Fruit fly (Drosophila melanogaster): ENCODE data around the gene Clic.

Clic gene

DNA sequence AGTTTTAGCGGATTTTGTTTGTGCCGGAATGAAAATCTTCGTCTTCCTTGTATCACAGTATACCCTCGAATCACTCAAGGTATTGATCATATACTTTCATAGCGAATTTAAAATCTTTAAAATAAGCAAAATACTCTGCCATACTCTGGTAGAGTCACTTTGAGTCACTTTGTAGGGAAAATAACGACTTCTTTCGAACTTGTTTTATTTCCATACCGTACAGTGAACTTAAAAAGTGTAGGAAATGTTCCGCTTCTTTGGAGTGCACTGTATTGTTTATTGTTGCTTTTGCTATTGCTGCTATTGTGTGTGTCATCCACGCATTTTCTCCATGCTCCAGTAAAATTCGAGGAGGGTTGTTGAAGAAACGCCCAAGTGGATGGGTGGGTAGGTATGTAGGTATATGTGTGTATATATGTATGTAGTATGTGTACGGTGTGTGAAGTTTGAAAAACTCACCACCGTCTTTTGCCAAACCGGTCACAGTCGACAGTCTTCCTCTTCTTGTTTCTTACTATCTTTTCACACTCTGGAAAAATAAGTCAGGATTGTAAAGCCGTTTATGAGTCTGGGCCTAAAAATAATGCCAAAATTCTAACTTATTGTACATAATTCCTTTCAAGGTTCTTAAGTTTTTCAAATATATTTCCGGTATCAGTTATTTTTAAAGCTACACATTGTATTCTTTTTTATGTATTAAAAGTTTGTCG lies 33.0 kb downstream of the Clic start (continued):
- peak; percentile 88 for TF ChIP-seq sens (GFP tag)
- peak; percentile 17 for TF ChIP-seq CG12071 (GFP tag; optimal IDR thresholded peaks at IDR 0.05)
- peak; percentile 89 for TF ChIP-seq nerfin-1 (tag; optimal IDR thresholded peaks at IDR 0.05)
- TF ChIP-seq CG7786 (GFP tag; optimal IDR thresholded peaks at IDR 0.05): peak; percentile 40
- TF ChIP-seq gcm2 (GFP tag; optimal IDR thresholded peaks at IDR 0.05): no peak
- peak; percentile 43 for TF ChIP-seq scrt (GFP tag; optimal IDR thresholded peaks at IDR 0.05)
- peak; percentile 22 for TF ChIP-seq CG1647 (GFP tag; optimal IDR thresholded peaks at IDR 0.05)
- TF ChIP-seq CG10979 (tag; optimal IDR thresholded peaks at IDR 0.05): peak; percentile 36
- TF ChIP-seq CG14710 (tag; optimal IDR thresholded peaks at IDR 0.05): peak; percentile 18
- TF ChIP-seq fd96Cb (tag; optimal IDR thresholded peaks at IDR 0.05): peak; percentile 25
- peak; percentile 34 for TF ChIP-seq kay (GFP tag; optimal IDR thresholded peaks at IDR 0.05)
- peak; percentile 17 for TF ChIP-seq CG3995 (GFP tag; optimal IDR thresholded peaks at IDR 0.05)
- TF ChIP-seq CG7928 (GFP tag; optimal IDR thresholded peaks at IDR 0.05): no peak
- no peak for TF ChIP-seq psq (GFP tag; optimal IDR thresholded peaks at IDR 0.05)
- TF ChIP-seq pzg (GFP tag; optimal IDR thresholded peaks at IDR 0.05): no peak
- peak; percentile 38; the same call in 1 of the 2 replicates for TF ChIP-seq CG31441 (GFP tag; IDR thresholded peaks at IDR 0.05)
- no peak for TF ChIP-seq exex (tag; optimal IDR thresholded peaks at IDR 0.05)
- peak; percentile 63 for TF ChIP-seq CG7556 (GFP tag; optimal IDR thresholded peaks at IDR 0.05)
- TF ChIP-seq CG12391 (tag; optimal IDR thresholded peaks at IDR 0.05): peak; percentile 39
- TF ChIP-seq PHDP (tag; optimal IDR thresholded peaks at IDR 0.05): peak; percentile 23
- TF ChIP-seq CG8388 (GFP tag; optimal IDR thresholded peaks at IDR 0.05): peak; percentile 38
- no peak for TF ChIP-seq CG2129 (GFP tag; IDR thresholded peaks at IDR 0.05; ENCODE audit: partially characterized antibody)
- no peak for TF ChIP-seq toy (GFP tag; IDR thresholded peaks at IDR 0.05)
- no peak for TF ChIP-seq CG11085 (GFP tag; IDR thresholded peaks at IDR 0.05)
- TF ChIP-seq esg (GFP tag; conservative IDR thresholded peaks at IDR 0.05): 0 out of 2 replicates have a peak, but pooled peaks have one; percentile 16
- peak; percentile 47 for TF ChIP-seq lab (GFP tag; optimal IDR thresholded peaks at IDR 0.05)
- peak; percentile 24 for TF ChIP-seq pum (GFP tag; optimal IDR thresholded peaks at IDR 0.05)
- 0 out of 2 replicates have a peak, but pooled peaks have one; percentile 12 for TF ChIP-seq CG7372 (GFP tag; IDR thresholded peaks at IDR 0.05)
- peak; percentile 16 for TF ChIP-seq CG6854 (GFP tag; optimal IDR thresholded peaks at IDR 0.05)
- TF ChIP-seq nmo (GFP tag; optimal IDR thresholded peaks at IDR 0.05): peak; percentile 23
- TF ChIP-seq tgo (GFP tag; IDR thresholded peaks at IDR 0.05): 0 out of 3 replicates have a peak, but pooled peaks have one; percentile 19
- TF ChIP-seq pnt (GFP tag; optimal IDR thresholded peaks at IDR 0.05): peak; percentile 34
- peak; percentile 28 for TF ChIP-seq Nf-YC (tag; optimal IDR thresholded peaks at IDR 0.05)
- TF ChIP-seq CG3163 (GFP tag; optimal IDR thresholded peaks at IDR 0.05): no peak
- TF ChIP-seq Ssrp (tag; optimal IDR thresholded peaks at IDR 0.05): peak; percentile 28
- no peak for TF ChIP-seq Sox100B (GFP tag; optimal IDR thresholded peaks at IDR 0.05)
- peak; percentile 52 for TF ChIP-seq CG7839 (tag; optimal IDR thresholded peaks at IDR 0.05)
- TF ChIP-seq Xrp1 (GFP tag; IDR thresholded peaks at IDR 0.05): peak; percentile 59; the same call in 1 of the 2 replicates
- peak; percentile 33 for TF ChIP-seq CG15514 (GFP tag; optimal IDR thresholded peaks at IDR 0.05)
- peak; percentile 79 for TF ChIP-seq row (GFP tag; IDR thresholded peaks at IDR 0.05)
- no peak for TF ChIP-seq CG6689 (GFP tag; IDR thresholded peaks at IDR 0.05)
- TF ChIP-seq dmrt11E (tag; optimal IDR thresholded peaks at IDR 0.05): no peak
- TF ChIP-seq ind (GFP tag; optimal IDR thresholded peaks at IDR 0.05): peak; percentile 35
- TF ChIP-seq CG6683 (GFP tag; optimal IDR thresholded peaks at IDR 0.05): peak; percentile 14
- no peak for TF ChIP-seq CG32767 (GFP tag; IDR thresholded peaks at IDR 0.05)
- TF ChIP-seq ATbp (GFP tag; optimal IDR thresholded peaks at IDR 0.05): peak; percentile 51
- TF ChIP-seq sob (GFP tag; IDR thresholded peaks at IDR 0.05): no peak
- peak; percentile 52 for TF ChIP-seq Sox102F (GFP tag; optimal IDR thresholded peaks at IDR 0.05)
- 0 out of 2 replicates have a peak, but pooled peaks have one; percentile 24 for TF ChIP-seq sim (GFP tag; IDR thresholded peaks at IDR 0.05)
